Fruit fly (Drosophila melanogaster): ENCODE data around the gene Coq4.

- TF ChIP-seq ac (GFP tag; optimal IDR thresholded peaks at IDR 0.05) (no peak), sna (GFP tag; IDR thresholded peaks at IDR 0.05; ENCODE audit: partially characterized antibody) (no peak), ham (GFP tag; IDR thresholded peaks at IDR 0.05) (no peak), Hmr (GFP tag; optimal IDR thresholded peaks at IDR 0.05) (no peak), maf-S (GFP tag; optimal IDR thresholded peaks at IDR 0.05) (no peak), CG13624 (GFP tag; optimal IDR thresholded peaks at IDR 0.05) (no peak), CG32532 (GFP tag; IDR thresholded peaks at IDR 0.05) (no peak), Ssrp (tag; optimal IDR thresholded peaks at IDR 0.05) (no peak), unc-4 (GFP tag; IDR thresholded peaks at IDR 0.05; ENCODE audit: partially characterized antibody) (no peak), CG6683 (GFP tag; optimal IDR thresholded peaks at IDR 0.05) (no peak), CG11247 (GFP tag; IDR thresholded peaks at IDR 0.05) (no peak)
Measured at dm6 chr3L:17478826-17479225, 45.4 kb upstream of the Coq4 start, which contains the start of the genes CG13733 and qjt.
